Worm (Caenorhabditis elegans) whole organism, mixed stage, embryonic: ENCODE data around the gene slc-9B.2.

ENCODE experiments used
- elt-1 ChIP-seq: sonication (generic microtip); optimal IDR thresholded peaks from 2 replicates; lab custom pipeline; 2017; ENCODE audit warnings: missing genetic modification characterization, mild to moderate bottlenecking, missing compliant biosample characterization, antibody characterized with exemption, moderate library complexity, borderline replicate concordance; ENCODE audit not compliant: insufficient read depth
- elt-3 ChIP-seq: fragments of 150-350 bp; optimal IDR thresholded peaks from 2 replicates; lab custom pipeline; 2014; ENCODE audit warnings: missing biosample characterization, missing genetic modification characterization
- lin-13 ChIP-seq: fragments of 150-350 bp; optimal IDR thresholded peaks from 2 replicates; lab custom pipeline; 2014; ENCODE audit warnings: missing biosample characterization, missing genetic modification characterization
- lsy-2 ChIP-seq: fragments of 150-350 bp; optimal IDR thresholded peaks from 2 replicates; lab custom pipeline; 2014; ENCODE audit warnings: missing biosample characterization, missing genetic modification characterization
- mab-5 ChIP-seq: fragments of 150-350 bp; optimal IDR thresholded peaks from 2 replicates; lab custom pipeline; 2014; ENCODE audit warnings: missing biosample characterization, missing genetic modification characterization
- nhr-12 ChIP-seq: fragments of 150-350 bp; optimal IDR thresholded peaks from 2 replicates; lab custom pipeline; 2014; ENCODE audit warnings: missing biosample characterization, missing genetic modification characterization
- nhr-237 ChIP-seq: fragments of 150-350 bp; optimal IDR thresholded peaks from 2 replicates; lab custom pipeline; 2014; ENCODE audit warnings: missing biosample characterization, missing genetic modification characterization
- nhr-28 ChIP-seq: fragments of 150-350 bp; optimal IDR thresholded peaks from 2 replicates; lab custom pipeline; 2014; ENCODE audit warnings: missing biosample characterization, missing genetic modification characterization
- pha-4 ChIP-seq: fragments of 150-350 bp; optimal IDR thresholded peaks from 2 replicates; lab custom pipeline; 2018; ENCODE audit warnings: missing biosample characterization, missing genetic modification reagents, missing genetic modification characterization
- snpc-4 ChIP-seq: fragments of 150-350 bp; optimal IDR thresholded peaks from 2 replicates; lab custom pipeline; 2014; ENCODE audit warnings: missing biosample characterization, missing genetic modification characterization
- unc-39 ChIP-seq: fragments of 150-350 bp; optimal IDR thresholded peaks from 2 replicates; lab custom pipeline; 2014; ENCODE audit warnings: missing biosample characterization, missing genetic modification characterization
- unc-62 ChIP-seq: fragments of 150-350 bp; optimal IDR thresholded peaks from 2 replicates; lab custom pipeline; 2014; ENCODE audit warnings: missing biosample characterization, missing genetic modification reagents, missing genetic modification characterization
- ztf-11 ChIP-seq: fragments of 150-350 bp; optimal IDR thresholded peaks from 2 replicates; lab custom pipeline; 2014; ENCODE audit warnings: missing biosample characterization, missing genetic modification characterization

- TF ChIP-seq nhr-28 (tag; lab: Kevin White, UChicago), result no peak
- no peak for TF ChIP-seq lin-13
- no peak for TF ChIP-seq nhr-237 (tag; lab: Kevin White, UChicago)
- no peak for TF ChIP-seq pha-4
- TF ChIP-seq unc-39 (tag; lab: Kevin White, UChicago), result no peak
- TF ChIP-seq lsy-2, result no peak
- no peak for TF ChIP-seq ztf-11 (tag; lab: Kevin White, UChicago)
- TF ChIP-seq nhr-12 (tag; lab: Kevin White, UChicago), result no peak
- no peak for TF ChIP-seq unc-62 (GFP tag; lab: Kevin White, UChicago)
- no peak for TF ChIP-seq mab-5
- no peak for TF ChIP-seq snpc-4
- TF ChIP-seq elt-3, result no peak
- TF ChIP-seq elt-1, result no peak
Observed at ce11 chrV:16308343-16308742, 30.5 kb upstream of the slc-9B.2 start.
